Fruit fly (Drosophila melanogaster) whole organism, embryonic: ENCODE data around the gene Gad1.

Experiments used
- Blimp-1 ChIP-seq: fragments of 200-800 bp; sonication (Bioruptor generic); optimal IDR thresholded peaks from 3 replicates; lab custom pipeline; 2018; ENCODE audit warnings: missing biosample characterization, missing genetic modification characterization, mild to moderate bottlenecking, moderate library complexity, missing genetic modification reagents
- CG10959 ChIP-seq: fragments of 200-800 bp; sonication (Bioruptor generic); IDR thresholded peaks from 2 replicates; pipeline ENCODE4 v1.3.6; 2022; ENCODE audit warnings: missing biosample characterization, missing genetic modification characterization
- CG11093 ChIP-seq: fragments of 200-800 bp; sonication (Bioruptor generic); IDR thresholded peaks from 3 replicates; pipeline ENCODE4 v1.3.6; 2022; ENCODE audit warnings: missing biosample characterization, missing genetic modification characterization
- CG11504 ChIP-seq: fragments of 200-800 bp; sonication (Bioruptor generic); optimal IDR thresholded peaks from 3 replicates; lab custom pipeline; 2019; ENCODE audit warnings: missing biosample characterization, mild to moderate bottlenecking, missing genetic modification characterization, moderate library complexity
- CG12942 ChIP-seq: fragments of 200-800 bp; sonication (Bioruptor generic); optimal IDR thresholded peaks from 3 replicates; lab custom pipeline; 2016; ENCODE audit warnings: missing biosample characterization, missing genetic modification characterization
- CG14667 ChIP-seq: fragments of 200-800 bp; sonication (Bioruptor generic); IDR thresholded peaks from 2 replicates; pipeline ENCODE4 v1.3.6; 2022; ENCODE audit warnings: missing biosample characterization, missing genetic modification characterization
- CG14965 ChIP-seq: fragments of 200-800 bp; sonication (Bioruptor generic); optimal IDR thresholded peaks from 2 replicates; lab custom pipeline; 2016; ENCODE audit warnings: missing biosample characterization, missing genetic modification characterization, borderline replicate concordance
- CG16813 ChIP-seq: fragments of 200-800 bp; sonication (Bioruptor generic); IDR thresholded peaks from 3 replicates; pipeline ENCODE4 v1.3.6; 2022; ENCODE audit warnings: missing biosample characterization, missing genetic modification characterization; ENCODE audit not compliant: partially characterized antibody
- CG2712 ChIP-seq: fragments of 200-800 bp; optimal IDR thresholded peaks from 3 replicates; lab custom pipeline; 2019; ENCODE audit warnings: missing biosample characterization, mild to moderate bottlenecking, missing genetic modification characterization, moderate library complexity
- CG4707 ChIP-seq: fragments of 200-800 bp; sonication (Bioruptor generic); optimal IDR thresholded peaks from 2 replicates; lab custom pipeline; 2018; ENCODE audit warnings: missing biosample characterization, mild to moderate bottlenecking, missing genetic modification characterization, moderate library complexity
- CG7987 ChIP-seq: fragments of 200-800 bp; sonication (Bioruptor generic); optimal IDR thresholded peaks from 2 replicates; lab custom pipeline; 2018; ENCODE audit warnings: missing biosample characterization, mild to moderate bottlenecking, missing genetic modification characterization, moderate library complexity
- CG8281 ChIP-seq: fragments of 200-800 bp; sonication (Bioruptor generic); optimal IDR thresholded peaks from 2 replicates; lab custom pipeline; 2018; ENCODE audit warnings: missing biosample characterization, mild to moderate bottlenecking, missing genetic modification characterization, moderate library complexity
- CG9437 ChIP-seq: fragments of 200-800 bp; sonication (Bioruptor generic); optimal IDR thresholded peaks from 2 replicates; lab custom pipeline; 2018; ENCODE audit warnings: missing biosample characterization, mild to moderate bottlenecking, missing genetic modification characterization
- CoRest ChIP-seq: fragments of 200-800 bp; sonication (Bioruptor generic); optimal IDR thresholded peaks from 3 replicates; lab custom pipeline; 2018; ENCODE audit warnings: missing biosample characterization, mild to moderate bottlenecking, missing genetic modification characterization, moderate library complexity
- D19B ChIP-seq: fragments of 200-800 bp; sonication (Bioruptor generic); optimal IDR thresholded peaks from 2 replicates; lab custom pipeline; 2017; ENCODE audit warnings: missing biosample characterization, mild to moderate bottlenecking, missing genetic modification characterization
- Dref ChIP-seq: fragments of 200-800 bp; sonication (Bioruptor generic); IDR thresholded peaks from 2 replicates; pipeline ENCODE4 v1.3.6; 2022; ENCODE audit warnings: missing biosample characterization, missing genetic modification characterization
- E2f2 ChIP-seq: fragments of 200-800 bp; sonication (Bioruptor generic); IDR thresholded peaks from 2 replicates; pipeline ENCODE4 v1.3.6; 2022; ENCODE audit warnings: missing biosample characterization, missing genetic modification characterization
- Ets65A ChIP-seq: fragments of 200-800 bp; sonication (Bioruptor generic); peaks from one replicate; lab custom pipeline; 2016; ENCODE audit warnings: missing biosample characterization, missing genetic modification characterization
- Hey ChIP-seq: fragments of 200-800 bp; sonication (Bioruptor generic); optimal IDR thresholded peaks from 3 replicates; lab custom pipeline; 2018; ENCODE audit warnings: missing biosample characterization, mild to moderate bottlenecking, missing genetic modification characterization
- HmgZ ChIP-seq: fragments of 200-800 bp; sonication (Bioruptor generic); optimal IDR thresholded peaks from 2 replicates; lab custom pipeline; 2018; ENCODE audit warnings: missing biosample characterization, mild to moderate bottlenecking, missing genetic modification characterization
- Hsf ChIP-seq: fragments of 200-800 bp; sonication (Bioruptor generic); optimal IDR thresholded peaks from 3 replicates; lab custom pipeline; 2016; ENCODE audit warnings: missing biosample characterization, missing genetic modification characterization
- NC2β ChIP-seq: fragments of 200-800 bp; sonication (Bioruptor generic); optimal IDR thresholded peaks from 2 replicates; lab custom pipeline; 2016; ENCODE audit warnings: missing biosample characterization, missing genetic modification characterization
- Sox100B ChIP-seq: fragments of 200-800 bp; sonication (Bioruptor generic); optimal IDR thresholded peaks from 3 replicates; lab custom pipeline; 2018; ENCODE audit warnings: missing biosample characterization, mild to moderate bottlenecking, missing genetic modification characterization
- Vsx1 ChIP-seq: fragments of 200-800 bp; sonication (Bioruptor generic); optimal IDR thresholded peaks from 2 replicates; lab custom pipeline; 2017; ENCODE audit warnings: missing biosample characterization, mild to moderate bottlenecking, missing genetic modification characterization, missing genetic modification reagents
- Xbp1 ChIP-seq: fragments of 200-800 bp; sonication (Bioruptor generic); optimal IDR thresholded peaks from 3 replicates; lab custom pipeline; 2016; ENCODE audit warnings: missing biosample characterization, mild to moderate bottlenecking, missing genetic modification characterization
- bigmax ChIP-seq: fragments of 200-800 bp; sonication (Bioruptor generic); optimal IDR thresholded peaks from 2 replicates; lab custom pipeline; 2018; ENCODE audit warnings: missing biosample characterization, mild to moderate bottlenecking, missing genetic modification characterization
- cad ChIP-seq: fragments of >200 bp; optimal IDR thresholded peaks from 2 replicates; lab custom pipeline; 2017; ENCODE audit warnings: missing biosample characterization, missing genetic modification characterization
- corto ChIP-seq: fragments of 200-800 bp; sonication (Bioruptor generic); optimal IDR thresholded peaks from 2 replicates; lab custom pipeline; 2016; ENCODE audit warnings: missing biosample characterization, mild to moderate bottlenecking, missing genetic modification characterization, moderate library complexity
- danr ChIP-seq: fragments of 200-800 bp; sonication (Bioruptor generic); IDR thresholded peaks from 2 replicates; pipeline ENCODE4 v1.3.6; 2022; ENCODE audit warnings: missing biosample characterization, missing genetic modification characterization
- dmrt99B ChIP-seq: fragments of 200-800 bp; sonication (Bioruptor generic); optimal IDR thresholded peaks from 2 replicates; lab custom pipeline; 2018; ENCODE audit warnings: missing biosample characterization, mild to moderate bottlenecking, missing genetic modification characterization, moderate library complexity
- gcm ChIP-seq: fragments of 200-800 bp; sonication (Bioruptor generic); optimal IDR thresholded peaks from 2 replicates; lab custom pipeline; 2019; ENCODE audit warnings: missing biosample characterization, mild to moderate bottlenecking, missing genetic modification characterization, moderate library complexity
- gfzf ChIP-seq: fragments of 200-800 bp; sonication (Bioruptor generic); optimal IDR thresholded peaks from 2 replicates; lab custom pipeline; 2016; ENCODE audit warnings: missing biosample characterization, mild to moderate bottlenecking, missing genetic modification characterization, moderate library complexity
- klu ChIP-seq: fragments of 200-800 bp; sonication (Bioruptor generic); IDR thresholded peaks from 2 replicates; pipeline ENCODE4 v1.3.6; 2022; ENCODE audit warnings: missing biosample characterization, missing genetic modification characterization
- kni ChIP-seq: fragments of 200-800 bp; sonication (Bioruptor generic); optimal IDR thresholded peaks from 3 replicates; lab custom pipeline; 2017; ENCODE audit warnings: mild to moderate bottlenecking, missing biosample characterization, missing genetic modification reagents, missing genetic modification characterization
- knrl ChIP-seq: fragments of 200-800 bp; sonication (Bioruptor generic); IDR thresholded peaks from 3 replicates; pipeline ENCODE4 v1.3.6; 2022; ENCODE audit warnings: missing biosample characterization, missing genetic modification characterization; ENCODE audit not compliant: partially characterized antibody
- lmd ChIP-seq: fragments of 200-800 bp; sonication (Bioruptor generic); IDR thresholded peaks from 2 replicates; pipeline ENCODE4 v1.3.6; 2022; ENCODE audit warnings: missing biosample characterization, missing genetic modification characterization
- luna ChIP-seq: fragments of 200-800 bp; sonication (Bioruptor generic); optimal IDR thresholded peaks from 2 replicates; lab custom pipeline; 2016; ENCODE audit warnings: missing biosample characterization, missing genetic modification characterization
- nau ChIP-seq: fragments of 200-800 bp; sonication (Bioruptor generic); optimal IDR thresholded peaks from 3 replicates; lab custom pipeline; 2017; ENCODE audit warnings: missing biosample characterization, mild to moderate bottlenecking, missing genetic modification characterization, missing genetic modification reagents
- nerfin-2 ChIP-seq: fragments of 200-800 bp; sonication (Bioruptor generic); IDR thresholded peaks from 2 replicates; pipeline ENCODE4 v1.3.6; 2022; ENCODE audit warnings: missing biosample characterization, missing genetic modification characterization; ENCODE audit not compliant: partially characterized antibody
- oc ChIP-seq: fragments of 200-800 bp; sonication (Bioruptor generic); optimal IDR thresholded peaks from 2 replicates; lab custom pipeline; 2018; ENCODE audit warnings: missing biosample characterization, mild to moderate bottlenecking, missing genetic modification characterization, moderate library complexity
- p53 ChIP-seq: fragments of 200-800 bp; sonication (Bioruptor generic); optimal IDR thresholded peaks from 2 replicates; lab custom pipeline; 2016; ENCODE audit warnings: missing biosample characterization, missing genetic modification characterization
- phol ChIP-seq: fragments of 200-800 bp; sonication (Bioruptor generic); optimal IDR thresholded peaks from 3 replicates; lab custom pipeline; 2018; ENCODE audit warnings: missing biosample characterization, mild to moderate bottlenecking, missing genetic modification characterization, moderate library complexity
- psq ChIP-seq: fragments of 200-800 bp; sonication (Bioruptor generic); optimal IDR thresholded peaks from 2 replicates; lab custom pipeline; 2017; ENCODE audit warnings: missing biosample characterization, missing genetic modification characterization
- rib ChIP-seq: fragments of 200-800 bp; sonication (Bioruptor generic); IDR thresholded peaks from 2 replicates; pipeline ENCODE4 v1.3.6; 2022; ENCODE audit warnings: missing biosample characterization, missing genetic modification characterization
- ro ChIP-seq: fragments of 200-800 bp; sonication (Bioruptor generic); IDR thresholded peaks from 2 replicates; pipeline ENCODE4 v1.3.6; 2022; ENCODE audit warnings: missing biosample characterization, missing genetic modification characterization
- row ChIP-seq: fragments of 200-800 bp; sonication (Bioruptor generic); IDR thresholded peaks from 3 replicates; pipeline ENCODE4 v1.3.6; 2022; ENCODE audit warnings: missing biosample characterization, missing genetic modification characterization
- unc-4 ChIP-seq: fragments of 200-800 bp; sonication (Bioruptor generic); IDR thresholded peaks from 2 replicates; pipeline ENCODE4 v1.3.6; 2022; ENCODE audit warnings: missing biosample characterization, missing genetic modification characterization; ENCODE audit not compliant: partially characterized antibody
- yki ChIP-seq: fragments of >200 bp; optimal IDR thresholded peaks from 3 replicates; lab custom pipeline; 2018

Gad1 gene

DNA sequence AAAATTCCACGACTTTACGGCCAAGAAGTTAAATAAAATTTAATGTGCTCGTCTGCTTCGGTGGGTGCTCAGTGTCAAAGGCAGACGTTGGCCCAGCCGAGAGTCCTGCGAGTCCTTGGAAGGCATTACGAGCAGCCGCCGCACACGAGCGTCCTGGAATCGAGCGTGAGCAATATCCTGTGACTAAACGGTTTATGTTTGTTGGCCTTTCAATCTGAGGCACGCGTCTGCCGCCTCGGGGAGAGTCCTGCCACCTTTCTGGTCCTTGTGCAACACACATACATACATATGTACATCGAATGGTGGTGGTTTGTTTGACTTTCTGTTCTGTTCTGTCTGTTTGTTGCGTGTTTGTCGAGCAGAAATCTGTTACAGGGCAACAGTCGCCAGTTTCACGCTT lies 5.1 kb downstream of the Gad1 start (continued):
- TF ChIP-seq CG7987 (GFP tag; lab: Kevin White, UChicago): no peak
- no peak for TF ChIP-seq CG4707 (GFP tag; lab: Kevin White, UChicago)
- no peak for TF ChIP-seq CG16813 (GFP tag; lab: Robert Waterston, UW)
- TF ChIP-seq psq (GFP tag; lab: Kevin White, UChicago): no peak
- no peak for TF ChIP-seq Vsx1 (GFP tag; lab: Kevin White, UChicago)
- 0 out of 2 replicates have a peak, but pooled peaks have one; percentile 17 for TF ChIP-seq Dref

- no peak for TF ChIP-seq CG11093 (GFP tag; lab: Robert Waterston, UW)
- TF ChIP-seq row (GFP tag; lab: Robert Waterston, UW): 0 out of 3 replicates have a peak, but pooled peaks have one; percentile 8
- peak; percentile 91 for TF ChIP-seq Hey (tag; lab: Kevin White, UChicago)
- no peak for TF ChIP-seq E2f2 (GFP tag; lab: Robert Waterston, UW)
Measured at dm6 chr3L:4081243-4081642, 7.3 kb downstream of the Gad1 start.

dm6 chr3L:4080278-4080677 lies 8.3 kb downstream of the Gad1 start:
- TF ChIP-seq yki (lab: Kevin White, UChicago): no peak
- TF ChIP-seq Xbp1 (GFP tag; lab: Kevin White, UChicago): no peak
- no peak for TF ChIP-seq CG10959
- peak; percentile 44 for TF ChIP-seq Blimp-1
- TF ChIP-seq ro: no peak
- no peak for TF ChIP-seq danr (GFP tag; lab: Robert Waterston, UW)
- TF ChIP-seq rib (GFP tag; lab: Robert Waterston, UW): no peak
- no peak for TF ChIP-seq psq (GFP tag; lab: Kevin White, UChicago)
- no peak for TF ChIP-seq kni (GFP tag; lab: Kevin White, UChicago)
- no peak for TF ChIP-seq CG14965 (GFP tag; lab: Kevin White, UChicago)
- peak; percentile 38 for TF ChIP-seq dmrt99B (tag; lab: Kevin White, UChicago)
- TF ChIP-seq CG11504 (tag; lab: Kevin White, UChicago): peak; percentile 52
- TF ChIP-seq nau (GFP tag; lab: Kevin White, UChicago): no peak
- TF ChIP-seq unc-4: no peak
- no peak for TF ChIP-seq lmd (GFP tag; lab: Robert Waterston, UW)
- no peak for TF ChIP-seq klu (GFP tag; lab: Robert Waterston, UW)
- TF ChIP-seq bigmax (GFP tag; lab: Kevin White, UChicago): no peak
- no peak for TF ChIP-seq HmgZ (tag; lab: Kevin White, UChicago)
- no peak for TF ChIP-seq CoRest (tag; lab: Kevin White, UChicago)
- no peak for TF ChIP-seq luna (GFP tag; lab: Kevin White, UChicago)
- no peak for TF ChIP-seq p53 (GFP tag; lab: Kevin White, UChicago)
- no peak for TF ChIP-seq CG9437 (GFP tag; lab: Kevin White, UChicago)
- no peak for TF ChIP-seq gfzf
- no peak for TF ChIP-seq nerfin-2 (GFP tag; lab: Robert Waterston, UW)
- no peak for TF ChIP-seq NC2β (GFP tag; lab: Kevin White, UChicago)
- TF ChIP-seq phol (tag; lab: Kevin White, UChicago): peak; percentile 30
- TF ChIP-seq cad (GFP tag; lab: Kevin White, UChicago): no peak
- TF ChIP-seq corto (GFP tag; lab: Kevin White, UChicago): no peak
- no peak for TF ChIP-seq CG8281 (tag; lab: Kevin White, UChicago)
- no peak for TF ChIP-seq Hsf
- TF ChIP-seq D19B: no peak
- TF ChIP-seq oc (tag; lab: Kevin White, UChicago): no peak
- TF ChIP-seq Sox100B (GFP tag; lab: Kevin White, UChicago): peak; percentile 20
- TF ChIP-seq row (GFP tag; lab: Robert Waterston, UW): 0 out of 3 replicates have a peak, but pooled peaks have one; percentile 36
- TF ChIP-seq CG14667: no peak
- no peak for TF ChIP-seq knrl
- no peak for TF ChIP-seq Ets65A (GFP tag; lab: Kevin White, UChicago)
- TF ChIP-seq gcm (GFP tag; lab: Kevin White, UChicago): no peak
- TF ChIP-seq CG12942 (GFP tag; lab: Kevin White, UChicago): no peak
- peak; percentile 33 for TF ChIP-seq CG2712 (tag; lab: Kevin White, UChicago)
